Worm (Caenorhabditis elegans) whole organism, mixed stage, embryonic: ENCODE results near the gene str-47.

ENCODE experiments used
- M03D4.4 ChIP-seq: sonication (generic microtip); optimal IDR thresholded peaks from 2 replicates; lab custom pipeline; 2017; ENCODE audit warnings: mild to moderate bottlenecking, missing genetic modification characterization, missing compliant biosample characterization
- bed-3 ChIP-seq: fragments of 200-800 bp; sonication (Bioruptor generic); optimal IDR thresholded peaks from 3 replicates; lab custom pipeline; 2018; ENCODE audit warnings: mild to moderate bottlenecking, missing genetic modification characterization, moderate library complexity, missing compliant biosample characterization
- blmp-1 ChIP-seq: fragments of 150-350 bp; optimal IDR thresholded peaks from 2 replicates; lab custom pipeline; 2014; ENCODE audit warnings: missing biosample characterization, missing genetic modification characterization
- ceh-39 ChIP-seq: fragments of 150-350 bp; optimal IDR thresholded peaks from 2 replicates; lab custom pipeline; 2014; ENCODE audit warnings: missing biosample characterization, missing genetic modification characterization
- ceh-83 ChIP-seq: fragments of 200-800 bp; sonication (Bioruptor generic); optimal IDR thresholded peaks from 2 replicates; lab custom pipeline; 2018; ENCODE audit warnings: mild to moderate bottlenecking, missing genetic modification characterization, missing compliant biosample characterization
- ces-1 ChIP-seq: fragments of 150-350 bp; optimal IDR thresholded peaks from 2 replicates; lab custom pipeline; 2014; ENCODE audit warnings: missing biosample characterization, missing genetic modification reagents, missing genetic modification characterization
- cnd-1 ChIP-seq: fragments of 200-800 bp; sonication (Bioruptor generic); optimal IDR thresholded peaks from 2 replicates; lab custom pipeline; 2018; ENCODE audit warnings: mild to moderate bottlenecking, missing genetic modification characterization, missing compliant biosample characterization
- elt-1 ChIP-seq: sonication (generic microtip); optimal IDR thresholded peaks from 2 replicates; lab custom pipeline; 2017; ENCODE audit warnings: missing genetic modification characterization, mild to moderate bottlenecking, missing compliant biosample characterization, antibody characterized with exemption, moderate library complexity, borderline replicate concordance; ENCODE audit not compliant: insufficient read depth
- elt-3 ChIP-seq: fragments of 150-350 bp; optimal IDR thresholded peaks from 2 replicates; lab custom pipeline; 2014; ENCODE audit warnings: missing biosample characterization, missing genetic modification characterization
- flh-1 ChIP-seq: fragments of 200-800 bp; sonication (Bioruptor generic); optimal IDR thresholded peaks from 2 replicates; lab custom pipeline; 2018; ENCODE audit warnings: mild to moderate bottlenecking, missing genetic modification characterization, moderate library complexity, missing compliant biosample characterization
- ham-2 ChIP-seq: fragments of 200-800 bp; sonication (Bioruptor generic); optimal IDR thresholded peaks from 2 replicates; lab custom pipeline; 2018; ENCODE audit warnings: mild to moderate bottlenecking, missing genetic modification characterization, missing compliant biosample characterization
- hlh-1 ChIP-seq: fragments of 150-350 bp; optimal IDR thresholded peaks from 2 replicates; lab custom pipeline; 2014; ENCODE audit warnings: missing biosample characterization, missing genetic modification reagents, missing genetic modification characterization
- lin-13 ChIP-seq: fragments of 150-350 bp; optimal IDR thresholded peaks from 2 replicates; lab custom pipeline; 2014; ENCODE audit warnings: missing biosample characterization, missing genetic modification characterization
- lin-32 ChIP-seq: fragments of 200-800 bp; sonication (Bioruptor generic); optimal IDR thresholded peaks from 2 replicates; lab custom pipeline; 2018; ENCODE audit warnings: mild to moderate bottlenecking, missing genetic modification characterization, missing compliant biosample characterization
- lsy-2 ChIP-seq: fragments of 150-350 bp; optimal IDR thresholded peaks from 2 replicates; lab custom pipeline; 2014; ENCODE audit warnings: missing biosample characterization, missing genetic modification characterization
- mab-5 ChIP-seq: fragments of 150-350 bp; optimal IDR thresholded peaks from 2 replicates; lab custom pipeline; 2014; ENCODE audit warnings: missing biosample characterization, missing genetic modification characterization
- mep-1 ChIP-seq: fragments of 150-350 bp; optimal IDR thresholded peaks from 2 replicates; lab custom pipeline; 2017; ENCODE audit warnings: missing biosample characterization, missing genetic modification reagents, missing genetic modification characterization, inconsistent platforms
- nhr-12 ChIP-seq: fragments of 150-350 bp; optimal IDR thresholded peaks from 2 replicates; lab custom pipeline; 2014; ENCODE audit warnings: missing biosample characterization, missing genetic modification characterization
- nhr-2 ChIP-seq: fragments of 150-350 bp; optimal IDR thresholded peaks from 2 replicates; lab custom pipeline; 2014; ENCODE audit warnings: missing biosample characterization, missing genetic modification characterization
- nhr-237 ChIP-seq: fragments of 150-350 bp; optimal IDR thresholded peaks from 2 replicates; lab custom pipeline; 2014; ENCODE audit warnings: missing biosample characterization, missing genetic modification characterization
- nhr-28 ChIP-seq: fragments of 150-350 bp; optimal IDR thresholded peaks from 2 replicates; lab custom pipeline; 2014; ENCODE audit warnings: missing biosample characterization, missing genetic modification characterization
- nhr-76 ChIP-seq: sonication (generic microtip); optimal IDR thresholded peaks from 2 replicates; lab custom pipeline; 2017; ENCODE audit warnings: missing biosample characterization, missing genetic modification characterization
- pha-4 ChIP-seq: fragments of 150-350 bp; optimal IDR thresholded peaks from 2 replicates; lab custom pipeline; 2018; ENCODE audit warnings: missing biosample characterization, missing genetic modification reagents, missing genetic modification characterization
- sem-2 ChIP-seq: fragments of 200-800 bp; sonication (Bioruptor generic); optimal IDR thresholded peaks from 2 replicates; lab custom pipeline; 2018; ENCODE audit warnings: mild to moderate bottlenecking, missing genetic modification characterization, missing compliant biosample characterization
- snpc-4 ChIP-seq: fragments of 150-350 bp; optimal IDR thresholded peaks from 2 replicates; lab custom pipeline; 2014; ENCODE audit warnings: missing biosample characterization, missing genetic modification characterization
- sptf-1 ChIP-seq: sonication (generic microtip); optimal IDR thresholded peaks from 2 replicates; lab custom pipeline; 2017; ENCODE audit warnings: mild to moderate bottlenecking, missing genetic modification characterization, moderate library complexity, missing compliant biosample characterization
- tbx-8 ChIP-seq: fragments of 200-800 bp; sonication (Bioruptor generic); optimal IDR thresholded peaks from 2 replicates; lab custom pipeline; 2018; ENCODE audit warnings: mild to moderate bottlenecking, missing genetic modification characterization, moderate library complexity, missing compliant biosample characterization
- unc-120 ChIP-seq: sonication (generic microtip); optimal IDR thresholded peaks from 2 replicates; lab custom pipeline; 2017; ENCODE audit warnings: missing genetic modification characterization, missing compliant biosample characterization; ENCODE audit not compliant: poor library complexity, severe bottlenecking
- unc-39 ChIP-seq: fragments of 150-350 bp; optimal IDR thresholded peaks from 2 replicates; lab custom pipeline; 2014; ENCODE audit warnings: missing biosample characterization, missing genetic modification characterization
- unc-62 ChIP-seq: fragments of 150-350 bp; optimal IDR thresholded peaks from 2 replicates; lab custom pipeline; 2014; ENCODE audit warnings: missing biosample characterization, missing genetic modification reagents, missing genetic modification characterization
- zip-8 ChIP-seq: fragments of 150-350 bp; optimal IDR thresholded peaks from 2 replicates; lab custom pipeline; 2014; ENCODE audit warnings: missing biosample characterization, missing genetic modification characterization
- ztf-11 ChIP-seq: fragments of 150-350 bp; optimal IDR thresholded peaks from 2 replicates; lab custom pipeline; 2014; ENCODE audit warnings: missing biosample characterization, missing genetic modification characterization

Gene str-47

ce11 chrV:7653567-7653966 lies 8.0 kb downstream of the str-47 start, which contains the start of gene srh-200:
Gene srh-200, minus strand, starts transcription at chrV:7653667.
- no peak for TF ChIP-seq ham-2 (GFP tag; lab: Kevin White, UChicago)
- TF ChIP-seq nhr-2 = no peak
- no peak for TF ChIP-seq lin-13 (tag; lab: Kevin White, UChicago)
- no peak for TF ChIP-seq zip-8 (tag; lab: Kevin White, UChicago)
- TF ChIP-seq sptf-1 (tag; lab: Kevin White, UChicago) = no peak
- TF ChIP-seq nhr-76 (tag; lab: Kevin White, UChicago) = no peak
- TF ChIP-seq elt-3 (tag; lab: Kevin White, UChicago) = no peak
- TF ChIP-seq ces-1 (GFP tag; lab: Kevin White, UChicago) = no peak
- no peak for TF ChIP-seq nhr-237
- no peak for TF ChIP-seq ztf-11 (tag; lab: Kevin White, UChicago)
- TF ChIP-seq, all 35 proteins: peak for 0

DNA sequence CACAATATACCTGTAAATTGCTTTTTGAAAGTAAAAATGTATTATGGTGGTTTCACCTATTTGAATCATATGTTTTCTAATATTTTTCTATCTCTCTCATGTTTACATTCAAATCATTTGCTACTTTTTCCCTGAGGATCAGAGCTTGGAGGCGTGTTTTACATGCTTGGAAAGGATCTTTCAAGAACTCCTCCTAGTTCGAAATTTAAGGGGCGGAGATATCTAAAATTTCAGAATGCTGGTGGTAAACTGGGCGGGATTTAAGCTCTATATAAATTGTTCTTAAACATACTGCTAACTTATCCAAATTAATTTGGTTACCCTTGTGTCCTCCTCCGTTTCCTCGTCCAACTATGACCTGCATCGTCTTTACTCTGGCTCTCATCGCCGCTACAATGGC lies 22.4 kb downstream of the str-47 start, which contains the start of gene C12D5.5:
C12D5.5 (plus strand) TSS at position 301 of the 400 bp plus-strand sequence.
- TF ChIP-seq lin-13 (tag; lab: Kevin White, UChicago) (no peak), tbx-8 (GFP tag; lab: Kevin White, UChicago) (no peak), nhr-76 (tag; lab: Kevin White, UChicago) (no peak), unc-120 (no peak), nhr-12 (tag; lab: Kevin White, UChicago) (no peak), mep-1 (no peak), lin-32 (GFP tag; lab: Kevin White, UChicago) (no peak), nhr-2 (no peak), sptf-1 (tag; lab: Kevin White, UChicago) (no peak), M03D4.4 (no peak), hlh-1 (tag; lab: Kevin White, UChicago) (no peak)

- no peak for TF ChIP-seq M03D4.4
- no peak for TF ChIP-seq lin-13 (tag; lab: Kevin White, UChicago)
- no peak for TF ChIP-seq sem-2 (GFP tag; lab: Kevin White, UChicago)
- no peak for TF ChIP-seq nhr-28
- no peak for TF ChIP-seq pha-4 (tag; lab: Kevin White, UChicago)
- no peak for TF ChIP-seq lin-32 (GFP tag; lab: Kevin White, UChicago)
- no peak for TF ChIP-seq bed-3 (GFP tag; lab: Kevin White, UChicago)
- TF ChIP-seq zip-8 (tag; lab: Kevin White, UChicago) = no peak
- TF ChIP-seq hlh-1 (tag; lab: Kevin White, UChicago) = no peak
- no peak for TF ChIP-seq unc-120
- TF ChIP-seq sptf-1 (tag; lab: Kevin White, UChicago) = no peak
- TF ChIP-seq mab-5 (tag; lab: Kevin White, UChicago) = no peak
- no peak for TF ChIP-seq ceh-83 (GFP tag; lab: Kevin White, UChicago)
- no peak for TF ChIP-seq flh-1 (GFP tag; lab: Kevin White, UChicago)
- no peak for TF ChIP-seq blmp-1 (tag; lab: Kevin White, UChicago)
- no peak for TF ChIP-seq cnd-1 (tag; lab: Kevin White, UChicago)
- TF ChIP-seq unc-39 (tag; lab: Kevin White, UChicago) = no peak
- TF ChIP-seq elt-3 (tag; lab: Kevin White, UChicago) = no peak
- TF ChIP-seq elt-1 (tag; lab: Kevin White, UChicago) = no peak
Observed at ce11 chrV:7672258-7672657, 26.7 kb downstream of the str-47 start, which contains the start of gene C12D5.4. Gene C12D5.4, plus strand, starts transcription at chrV:7672558.

DNA sequence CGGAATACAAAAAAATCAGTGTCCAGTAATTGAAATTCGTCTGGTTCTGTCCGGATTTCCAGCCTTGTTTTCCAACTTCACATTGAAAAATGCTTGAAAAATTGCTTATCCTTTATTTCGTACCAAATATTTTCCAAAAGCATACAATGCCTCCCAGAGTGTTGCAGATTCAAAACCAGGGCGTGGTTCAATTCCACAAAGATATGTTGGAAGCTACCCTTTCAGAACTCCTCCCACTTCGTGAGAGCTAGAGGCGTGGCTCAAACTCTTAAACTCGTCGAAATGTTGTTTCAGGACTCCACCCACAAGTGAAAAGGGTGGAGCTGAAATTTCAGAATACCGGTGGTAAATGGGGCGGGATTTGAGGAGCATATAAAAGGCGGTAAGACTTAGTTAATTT lies 30.4 kb downstream of the str-47 start, which contains the start of gene C12D5.3:
C12D5.3 (plus strand) TSS at position 301 of the 400 bp plus-strand sequence.
- TF ChIP-seq blmp-1 (tag; lab: Kevin White, UChicago) (no peak), nhr-28 (no peak), ces-1 (GFP tag; lab: Kevin White, UChicago) (no peak), M03D4.4 (no peak), ceh-39 (no peak), lin-32 (GFP tag; lab: Kevin White, UChicago) (no peak), ztf-11 (tag; lab: Kevin White, UChicago) (no peak), pha-4 (tag; lab: Kevin White, UChicago) (no peak), ham-2 (GFP tag; lab: Kevin White, UChicago) (no peak), unc-39 (tag; lab: Kevin White, UChicago) (no peak), snpc-4 (tag; lab: Kevin White, UChicago) (no peak), mep-1 (no peak), sptf-1 (tag; lab: Kevin White, UChicago) (no peak), flh-1 (GFP tag; lab: Kevin White, UChicago) (no peak), nhr-76 (tag; lab: Kevin White, UChicago) (no peak), ceh-83 (GFP tag; lab: Kevin White, UChicago) (no peak), unc-62 (GFP tag; lab: Kevin White, UChicago) (no peak), lsy-2 (no peak), unc-120 (no peak)
